Worm (Caenorhabditis elegans) whole organism, young adult: ENCODE results near the gene csr-1.
A peak's percentile ranks its signal among the peaks of the same experiment; 100 is the strongest.

ENCODE experiments used
- C06A6.2 ChIP-seq: fragments of 200-800 bp; sonication (Bioruptor generic); conservative IDR thresholded peaks from 2 replicates; pipeline ENCODE4 v1.3.6; 2022; ENCODE audit warnings: missing genetic modification characterization, missing compliant biosample characterization
- F33H1.4 ChIP-seq: fragments of 200-800 bp; sonication (Bioruptor generic); IDR thresholded peaks from 2 replicates; pipeline ENCODE4 v1.3.6; 2022; ENCODE audit warnings: missing genetic modification reagents, missing genetic modification characterization, missing compliant biosample characterization
- F37B4.10 ChIP-seq: fragments of 200-800 bp; sonication (Bioruptor generic); IDR thresholded peaks from 2 replicates; pipeline ENCODE4 v1.3.6; 2022; ENCODE audit warnings: missing genetic modification characterization, missing compliant biosample characterization
- T07F8.4 ChIP-seq: sonication (generic microtip); optimal IDR thresholded peaks from 2 replicates; lab custom pipeline; 2016; ENCODE audit warnings: mild to moderate bottlenecking, missing genetic modification characterization, moderate library complexity, missing compliant biosample characterization
- Y56A3A.18 ChIP-seq: fragments of 200-800 bp; sonication (Bioruptor generic); IDR thresholded peaks from 2 replicates; pipeline ENCODE4 v1.3.6; 2022; ENCODE audit warnings: missing genetic modification reagents, missing genetic modification characterization, missing compliant biosample characterization
- aptf-3 ChIP-seq: fragments of 200-800 bp; sonication (Bioruptor generic); IDR thresholded peaks from 2 replicates; pipeline ENCODE4 v1.3.6; 2022; ENCODE audit warnings: missing genetic modification characterization, missing compliant biosample characterization
- atf-7 ChIP-seq: sonication (generic microtip); optimal IDR thresholded peaks from 2 replicates; lab custom pipeline; 2017; ENCODE audit warnings: mild to moderate bottlenecking, missing genetic modification characterization, missing compliant biosample characterization
- bed-1 ChIP-seq: fragments of 200-800 bp; sonication (Bioruptor generic); IDR thresholded peaks from 2 replicates; pipeline ENCODE4 v1.3.6; 2022; ENCODE audit warnings: missing genetic modification reagents, missing genetic modification characterization, missing compliant biosample characterization
- cebp-1 ChIP-seq, 2 experiments: fragments of 200-800 bp in 1 of 2; sonication (Bioruptor generic) in 1 of 2; sonication (generic microtip) in 1 of 2; IDR thresholded peaks in 1 of 2; optimal IDR thresholded peaks in 1 of 2; 2 replicates each; pipeline versions ENCODE4 v1.3.6 to Lab custom; 2017 to 2022; ENCODE audit warnings: missing compliant biosample characterization in 2 of 2, missing genetic modification characterization in 2 of 2, mild to moderate bottlenecking in 1 of 2, missing genetic modification reagents in 1 of 2, moderate library complexity in 1 of 2
- ceh-27 ChIP-seq: fragments of 200-800 bp; sonication (Bioruptor generic); optimal IDR thresholded peaks from 2 replicates; lab custom pipeline; 2018; ENCODE audit warnings: mild to moderate bottlenecking, missing genetic modification characterization, moderate library complexity, missing compliant biosample characterization
- ceh-58 ChIP-seq: fragments of 200-800 bp; sonication (Bioruptor generic); IDR thresholded peaks from 2 replicates; pipeline ENCODE4 v1.3.6; 2022; ENCODE audit warnings: missing genetic modification characterization, missing compliant biosample characterization
- ceh-79 ChIP-seq: sonication (generic microtip); optimal IDR thresholded peaks from 2 replicates; lab custom pipeline; 2017; ENCODE audit warnings: mild to moderate bottlenecking, missing genetic modification characterization, missing compliant biosample characterization
- ceh-91 ChIP-seq: fragments of 200-800 bp; sonication (Bioruptor generic); IDR thresholded peaks from 2 replicates; pipeline ENCODE4 v1.3.6; 2022; ENCODE audit warnings: missing genetic modification reagents, missing genetic modification characterization, missing compliant biosample characterization
- chd-7 ChIP-seq: sonication (generic microtip); optimal IDR thresholded peaks from 2 replicates; lab custom pipeline; 2016; ENCODE audit warnings: mild to moderate bottlenecking, missing genetic modification characterization, moderate library complexity, missing compliant biosample characterization
- dox-1 ChIP-seq: fragments of 200-800 bp; sonication (Bioruptor generic); IDR thresholded peaks from 2 replicates; pipeline ENCODE4 v1.3.6; 2022; ENCODE audit warnings: missing genetic modification reagents, missing genetic modification characterization, missing compliant biosample characterization
- egrh-3 ChIP-seq: fragments of 200-800 bp; sonication (Bioruptor generic); IDR thresholded peaks from 2 replicates; pipeline ENCODE4 v1.3.6; 2022; ENCODE audit warnings: missing genetic modification reagents, missing genetic modification characterization, missing compliant biosample characterization
- ets-4 ChIP-seq: fragments of 200-800 bp; sonication (Bioruptor generic); optimal IDR thresholded peaks from 2 replicates; lab custom pipeline; 2018; ENCODE audit warnings: mild to moderate bottlenecking, missing genetic modification characterization, missing compliant biosample characterization
- gei-17 ChIP-seq: fragments of 200-800 bp; sonication (Bioruptor generic); optimal IDR thresholded peaks from 2 replicates; lab custom pipeline; 2018; ENCODE audit warnings: mild to moderate bottlenecking, missing genetic modification characterization, missing compliant biosample characterization
- hlh-12 ChIP-seq: sonication (generic microtip); optimal IDR thresholded peaks from 2 replicates; lab custom pipeline; 2016; ENCODE audit warnings: missing genetic modification characterization, missing compliant biosample characterization
- hmg-1.2 ChIP-seq: fragments of 200-800 bp; sonication (Bioruptor generic); IDR thresholded peaks from 2 replicates; pipeline ENCODE4 v1.3.6; 2022; ENCODE audit warnings: missing genetic modification reagents, missing genetic modification characterization, missing compliant biosample characterization
- hmg-20 ChIP-seq: fragments of 200-800 bp; sonication (Bioruptor generic); IDR thresholded peaks from 2 replicates; pipeline ENCODE4 v1.3.6; 2022; ENCODE audit warnings: missing genetic modification reagents, missing genetic modification characterization, missing compliant biosample characterization
- lag-1 ChIP-seq: fragments of 200-800 bp; sonication (Bioruptor generic); IDR thresholded peaks from 2 replicates; pipeline ENCODE4 v1.3.6; 2022; ENCODE audit warnings: missing genetic modification reagents, missing genetic modification characterization, missing compliant biosample characterization
- let-526 ChIP-seq: fragments of 200-800 bp; sonication (Bioruptor generic); IDR thresholded peaks from 2 replicates; pipeline ENCODE4 v1.3.6; 2022; ENCODE audit warnings: missing genetic modification reagents, missing genetic modification characterization, missing compliant biosample characterization
- lin-40 ChIP-seq: sonication (generic microtip); optimal IDR thresholded peaks from 2 replicates; lab custom pipeline; 2016; ENCODE audit warnings: missing genetic modification characterization, mild to moderate bottlenecking, missing compliant biosample characterization, missing genotype, missing genetic modification reagents
- lin-54 ChIP-seq: fragments of 200-800 bp; sonication (Bioruptor generic); optimal IDR thresholded peaks from 2 replicates; lab custom pipeline; 2018; ENCODE audit warnings: mild to moderate bottlenecking, missing genetic modification characterization, missing compliant biosample characterization
- lir-1 ChIP-seq: fragments of 200-800 bp; sonication (Bioruptor generic); conservative IDR thresholded peaks from 2 replicates; pipeline ENCODE4 v1.3.6; 2022; ENCODE audit warnings: missing genetic modification reagents, missing genetic modification characterization, missing compliant biosample characterization
- lsl-1 ChIP-seq: fragments of 200-800 bp; sonication (Bioruptor generic); optimal IDR thresholded peaks from 2 replicates; lab custom pipeline; 2018; ENCODE audit warnings: mild to moderate bottlenecking, missing genetic modification characterization, moderate library complexity, missing compliant biosample characterization
- lsy-27 ChIP-seq: sonication (generic microtip); optimal IDR thresholded peaks from 2 replicates; lab custom pipeline; 2017; ENCODE audit warnings: missing genetic modification characterization, mild to moderate bottlenecking, missing compliant biosample characterization, antibody characterized with exemption, missing genotype, borderline replicate concordance; ENCODE audit not compliant: insufficient read depth
- mcd-1 ChIP-seq: fragments of 200-800 bp; sonication (Bioruptor generic); IDR thresholded peaks from 2 replicates; pipeline ENCODE4 v1.3.6; 2022; ENCODE audit warnings: missing genetic modification reagents, missing genetic modification characterization, missing compliant biosample characterization
- nfya-2 ChIP-seq: fragments of 200-800 bp; sonication (Bioruptor generic); IDR thresholded peaks from 2 replicates; pipeline ENCODE4 v1.3.6; 2022; ENCODE audit warnings: missing genetic modification reagents, missing genetic modification characterization, missing compliant biosample characterization
- nhr-27 ChIP-seq: fragments of 200-800 bp; sonication (Bioruptor generic); optimal IDR thresholded peaks from 2 replicates; lab custom pipeline; 2018; ENCODE audit warnings: mild to moderate bottlenecking, missing genetic modification characterization, moderate library complexity, missing compliant biosample characterization
- nhr-80 ChIP-seq: sonication (generic microtip); optimal IDR thresholded peaks from 2 replicates; lab custom pipeline; 2016; ENCODE audit warnings: missing genetic modification characterization, missing compliant biosample characterization
- pha-4 ChIP-seq: fragments of 150-350 bp; sonication (generic microtip); optimal IDR thresholded peaks from 2 replicates; lab custom pipeline; 2014; ENCODE audit warnings: missing biosample characterization, missing genetic modification reagents, missing genetic modification characterization
- rcor-1 ChIP-seq: fragments of 200-800 bp; sonication (Bioruptor generic); IDR thresholded peaks from 2 replicates; pipeline ENCODE4 v1.3.6; 2022; ENCODE audit warnings: missing genetic modification reagents, missing genetic modification characterization, missing compliant biosample characterization
- rpc-1 ChIP-seq, 2 experiments: fragments of 150-350 bp in 1 of 2; sonication (generic microtip) in 1 of 2; optimal IDR thresholded peaks; 2 replicates each; lab custom pipeline; 2014 to 2018; ENCODE audit warnings: missing biosample characterization in 1 of 2, missing genetic modification characterization in 1 of 2, missing genetic modification reagents in 1 of 2, missing genotype in 1 of 2
- snpc-1.3 ChIP-seq: sonication (generic microtip); optimal IDR thresholded peaks from 2 replicates; lab custom pipeline; 2017; ENCODE audit warnings: missing genetic modification characterization, mild to moderate bottlenecking, missing compliant biosample characterization, antibody characterized with exemption, moderate library complexity, missing genotype, missing genetic modification reagents; ENCODE audit not compliant: insufficient read depth
- snpc-3.4 ChIP-seq: sonication (generic microtip); optimal IDR thresholded peaks from 2 replicates; lab custom pipeline; 2017; ENCODE audit warnings: missing genetic modification characterization, mild to moderate bottlenecking, missing compliant biosample characterization, antibody characterized with exemption, moderate library complexity, missing genotype, missing genetic modification reagents
- snpc-4 ChIP-seq, 5 experiments: fragments of 150-350 bp in 1 of 5; sonication (generic microtip) in 4 of 5; optimal IDR thresholded peaks; 2 replicates each; lab custom pipeline; 2014 to 2018; ENCODE audit warnings: missing genetic modification characterization in 5 of 5, missing biosample characterization in 3 of 5, antibody characterized with exemption in 2 of 5, mild to moderate bottlenecking in 2 of 5, missing compliant biosample characterization in 2 of 5, missing genotype in 2 of 5, moderate library complexity in 2 of 5, missing genetic modification reagents in 1 of 5
- sptf-2 ChIP-seq: fragments of 200-800 bp; sonication (Bioruptor generic); optimal IDR thresholded peaks from 2 replicates; lab custom pipeline; 2018; ENCODE audit warnings: mild to moderate bottlenecking, missing genetic modification characterization, missing compliant biosample characterization
- unc-130 ChIP-seq: sonication (generic microtip); optimal IDR thresholded peaks from 2 replicates; lab custom pipeline; 2016; ENCODE audit warnings: missing genetic modification reagents, missing genetic modification characterization, missing compliant biosample characterization
- xnd-1 ChIP-seq: sonication (generic microtip); optimal IDR thresholded peaks from 2 replicates; lab custom pipeline; 2016; ENCODE audit warnings: missing genotype, missing genetic modification reagents, missing genetic modification characterization, missing compliant biosample characterization
- zfh-2 ChIP-seq: fragments of 200-800 bp; sonication (Bioruptor generic); conservative IDR thresholded peaks from 2 replicates; pipeline ENCODE4 v1.3.6; 2022; ENCODE audit warnings: missing genetic modification reagents, missing genetic modification characterization, missing compliant biosample characterization
- ztf-18 ChIP-seq: sonication (generic microtip); optimal IDR thresholded peaks from 2 replicates; lab custom pipeline; 2016; ENCODE audit warnings: missing genotype, mild to moderate bottlenecking, missing genetic modification characterization, missing compliant biosample characterization
- ztf-28 ChIP-seq: fragments of 200-800 bp; sonication (Bioruptor generic); IDR thresholded peaks from 2 replicates; pipeline ENCODE4 v1.3.6; 2022; ENCODE audit warnings: missing genetic modification reagents, missing genetic modification characterization, missing compliant biosample characterization
- ztf-6 ChIP-seq: fragments of 200-800 bp; sonication (Bioruptor generic); IDR thresholded peaks from 2 replicates; pipeline ENCODE4 v1.3.6; 2022; ENCODE audit warnings: missing genetic modification reagents, missing genetic modification characterization, missing compliant biosample characterization

Gene csr-1

DNA sequence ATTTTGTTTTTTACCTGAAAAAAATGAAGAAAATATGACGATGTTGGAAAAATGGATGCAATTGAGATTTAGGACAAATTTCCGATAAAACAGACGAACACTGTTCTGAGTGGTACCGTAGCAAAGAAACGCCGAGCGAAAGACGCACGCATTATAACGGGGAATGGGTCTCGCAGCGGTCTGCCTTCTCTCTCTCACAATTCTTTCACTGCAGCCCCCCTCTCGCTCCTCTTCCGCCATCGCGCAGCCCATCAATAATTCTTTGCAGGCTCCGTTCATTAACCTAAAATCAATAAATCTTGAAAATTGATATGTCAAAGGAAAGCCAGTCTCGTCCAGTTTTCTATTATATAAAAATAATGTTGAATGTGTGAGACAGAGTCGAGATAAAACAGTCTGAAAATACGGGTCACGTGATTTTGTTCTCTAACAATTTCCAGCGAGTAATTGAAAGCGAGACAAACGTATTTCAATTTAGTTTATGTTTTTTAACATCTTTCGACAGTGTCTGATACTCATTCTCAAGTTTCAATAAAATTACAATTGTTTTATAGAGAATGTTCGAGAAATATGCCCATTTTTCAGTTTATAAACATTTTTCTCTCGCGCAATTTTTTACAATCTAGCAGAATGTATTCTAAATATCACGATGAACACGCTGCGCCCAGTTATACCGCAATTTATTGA lies 47.5 kb upstream of the csr-1 start (continued):
- TF ChIP-seq ceh-27 (GFP tag; lab: Kevin White, UChicago), result no peak
- TF ChIP-seq lir-1 (GFP tag; lab: Robert Waterston, UW), result 0 out of 2 replicates have a peak, but pooled peaks have one; percentile 5
- no peak for TF ChIP-seq ztf-18 (tag; lab: Kevin White, UChicago)
- no peak for TF ChIP-seq hmg-20
- TF ChIP-seq mcd-1 (GFP tag; lab: Robert Waterston, UW), result 0 out of 2 replicates have a peak, but pooled peaks have one; percentile 34
- TF ChIP-seq pha-4 (tag; lab: Kevin White, UChicago), result no peak
- TF ChIP-seq hlh-12 (tag; lab: Kevin White, UChicago), result no peak
- TF ChIP-seq atf-7 (tag; lab: Kevin White, UChicago), result no peak
- no peak for TF ChIP-seq lin-40 (tag; lab: Kevin White, UChicago)
- TF ChIP-seq nfya-2 (GFP tag; lab: Robert Waterston, UW), result no peak
- TF ChIP-seq ztf-6 (GFP tag; lab: Robert Waterston, UW), result no peak
- 0 out of 2 replicates have a peak, but pooled peaks have one; percentile 13 for TF ChIP-seq egrh-3
- no peak for TF ChIP-seq ztf-28
- no peak for TF ChIP-seq lag-1 (GFP tag; lab: Robert Waterston, UW)
- no peak for TF ChIP-seq ets-4 (GFP tag; lab: Kevin White, UChicago)
- peak; percentile 46 for TF ChIP-seq xnd-1 (tag; lab: Kevin White, UChicago)
- TF ChIP-seq gei-17 (GFP tag; lab: Kevin White, UChicago), result no peak
- no peak for TF ChIP-seq nhr-27
- peak; percentile 6 for TF ChIP-seq nhr-80 (tag; lab: Kevin White, UChicago)
- no peak for TF ChIP-seq aptf-3
- no peak for TF ChIP-seq rcor-1
- no peak for TF ChIP-seq rpc-1 (optimal IDR thresholded peaks at IDR 0.05; lab: Kevin White, UChicago)
- TF ChIP-seq rpc-1 (tag; optimal IDR thresholded peaks at IDR 0.05; lab: Kevin White, UChicago), result no peak
- no peak for TF ChIP-seq bed-1
- TF ChIP-seq ceh-58, result no peak
- TF ChIP-seq T07F8.4 (tag; lab: Kevin White, UChicago), result no peak
- TF ChIP-seq F33H1.4 (GFP tag; lab: Robert Waterston, UW), result peak; percentile 82
- no peak for TF ChIP-seq snpc-1.3 (tag; lab: Kevin White, UChicago)
- TF ChIP-seq unc-130 (GFP tag; lab: Kevin White, UChicago), result no peak
- TF ChIP-seq C06A6.2, result no peak
- no peak for TF ChIP-seq sptf-2
- no peak for TF ChIP-seq ceh-79
- peak; percentile 25; the same call in 1 of the 2 replicates for TF ChIP-seq hmg-1.2 (GFP tag; lab: Robert Waterston, UW)
- no peak for TF ChIP-seq cebp-1 (GFP tag; IDR thresholded peaks at IDR 0.05; lab: Robert Waterston, UW)
- no peak for TF ChIP-seq cebp-1 (tag; optimal IDR thresholded peaks at IDR 0.05; lab: Kevin White, UChicago)
- no peak for TF ChIP-seq snpc-4 (GFP tag; optimal IDR thresholded peaks at IDR 0.05; lab: Kevin White, UChicago)
- TF ChIP-seq snpc-4 (tag; optimal IDR thresholded peaks at IDR 0.05; lab: Kevin White, UChicago), result peak in 3 of 4 experiments; percentile 3 to 50 (median 6)
- no peak for TF ChIP-seq let-526 (GFP tag; lab: Robert Waterston, UW)
- TF ChIP-seq lin-54 (GFP tag; lab: Kevin White, UChicago), result peak; percentile 2
- no peak for TF ChIP-seq ceh-91 (GFP tag; lab: Robert Waterston, UW)
- TF ChIP-seq snpc-3.4 (tag; lab: Kevin White, UChicago), result no peak
- TF ChIP-seq lsy-27 (tag; lab: Kevin White, UChicago), result no peak
- TF ChIP-seq F37B4.10 (GFP tag; lab: Robert Waterston, UW), result no peak
- TF ChIP-seq Y56A3A.18 (GFP tag; lab: Robert Waterston, UW), result no peak
- peak; percentile 52; the same call in 1 of the 2 replicates for TF ChIP-seq dox-1 (GFP tag; lab: Robert Waterston, UW)
- peak; percentile 70; the same call in 1 of the 2 replicates for TF ChIP-seq zfh-2
- TF ChIP-seq chd-7 (tag; lab: Kevin White, UChicago), result no peak
- TF ChIP-seq lsl-1 (GFP tag; lab: Kevin White, UChicago), result peak; percentile 82
